Worm (Caenorhabditis elegans): ENCODE results near the gene Y57G11B.3.

DNA sequence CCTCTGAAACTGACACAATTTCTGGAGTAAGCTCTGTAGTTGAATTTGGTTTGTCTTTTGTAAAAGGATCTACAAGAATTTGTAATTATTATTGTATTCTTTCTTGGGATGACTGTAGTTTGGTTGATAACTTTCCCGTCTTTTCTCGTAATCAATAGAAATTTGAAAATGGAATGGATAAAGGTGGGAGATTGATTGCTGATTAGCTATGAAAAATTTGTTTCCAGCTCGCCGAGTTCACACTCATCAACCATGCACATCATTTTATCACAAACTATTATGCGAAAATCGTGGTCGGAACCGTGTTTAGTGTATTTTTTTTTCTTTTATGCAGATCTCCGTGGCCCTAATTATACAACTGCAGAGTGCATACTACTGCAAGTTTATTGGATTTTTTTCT is 37.3 kb downstream of the Y57G11B.3 start, which contains the start of gene T27E7.5:
- TF ChIP-seq lin-11 (tag; optimal IDR thresholded peaks at IDR 0.05): no peak
- no peak for TF ChIP-seq R02D3.7 (tag; optimal IDR thresholded peaks at IDR 0.05)
- TF ChIP-seq ztf-11 (tag; optimal IDR thresholded peaks at IDR 0.05): no peak
- no peak for TF ChIP-seq nhr-11 (tag; optimal IDR thresholded peaks at IDR 0.05)
- no peak for TF ChIP-seq unc-62 (GFP tag; optimal IDR thresholded peaks at IDR 0.05)
- no peak for TF ChIP-seq blmp-1 (tag; optimal IDR thresholded peaks at IDR 0.05; ENCODE audit: insufficient read depth)
